Worm (Caenorhabditis elegans): ENCODE measurements around the gene T25B2.3.

The T25B2.3 gene

ce11 chrX:6157411-6157916, 18.5 kb upstream of the T25B2.3 start:
- TF ChIP-seq nhr-90 (tag; optimal IDR thresholded peaks at IDR 0.05) (no peak), mcd-1 (GFP tag; IDR thresholded peaks at IDR 0.05) (no peak), nhr-120 (GFP tag; IDR thresholded peaks at IDR 0.05) (no peak), ekl-4 (GFP tag; IDR thresholded peaks at IDR 0.05) (no peak)

DNA sequence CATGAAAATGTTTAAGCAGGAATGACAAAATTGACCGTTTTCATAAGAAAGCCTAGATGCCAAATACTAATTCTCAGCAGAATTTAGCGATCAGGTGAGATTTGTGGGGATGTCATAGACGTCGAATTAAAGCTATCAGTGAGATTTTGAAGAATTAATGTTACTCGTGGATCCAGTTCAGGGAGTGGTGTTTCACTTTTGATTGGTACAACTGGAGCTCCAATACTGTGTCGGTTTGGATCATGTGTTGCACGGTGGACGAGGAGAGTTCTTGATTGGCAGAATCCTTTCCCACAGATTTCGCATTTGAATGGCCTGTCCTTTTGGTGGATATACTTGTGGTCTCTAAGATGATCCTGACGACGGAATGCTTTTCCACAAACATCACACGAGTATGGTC, 16.4 kb upstream of the T25B2.3 start:
- no peak for TF ChIP-seq Y67H2A.10 (GFP tag; conservative IDR thresholded peaks at IDR 0.05)
- TF ChIP-seq nhr-179 (tag; optimal IDR thresholded peaks at IDR 0.05) = no peak
- TF ChIP-seq ceh-40 (GFP tag; IDR thresholded peaks at IDR 0.05) = no peak
- TF ChIP-seq ztf-25 (GFP tag; IDR thresholded peaks at IDR 0.05) = no peak

DNA sequence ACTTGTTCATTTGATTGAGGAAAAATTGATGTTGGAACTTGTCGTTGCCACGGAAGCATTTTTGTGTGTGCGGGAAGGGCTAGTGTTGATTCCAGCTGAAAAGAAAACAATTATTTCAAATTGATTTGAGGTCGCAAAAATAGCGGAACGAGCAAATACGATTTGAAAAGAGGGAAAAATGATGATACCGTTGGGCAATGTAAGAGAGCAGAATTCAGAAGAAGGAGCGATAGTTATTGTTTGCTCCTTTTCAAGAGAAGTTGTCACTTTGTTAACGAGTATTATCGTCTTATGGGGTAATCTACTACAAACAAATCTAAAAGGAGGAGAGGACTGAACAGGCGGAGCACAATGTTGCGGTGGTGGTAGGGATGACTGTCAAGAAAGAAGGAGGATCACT, 15.5 kb upstream of the T25B2.3 start, which contains the start of gene odd-2:
Gene odd-2, minus strand, starts transcription at position 101 of the 400 bp plus-strand sequence.
- TF ChIP-seq egl-44 (GFP tag; IDR thresholded peaks at IDR 0.05) (no peak), T07F8.4 (tag; optimal IDR thresholded peaks at IDR 0.05) (no peak), tbp1 (GFP tag; optimal IDR thresholded peaks at IDR 0.05) (no peak), snpc-3.4 (tag; optimal IDR thresholded peaks at IDR 0.05) (no peak), ceh-40 (GFP tag; IDR thresholded peaks at IDR 0.05) (no peak), ztf-22 (GFP tag; optimal IDR thresholded peaks at IDR 0.05) (no peak), F49E8.2 (tag; optimal IDR thresholded peaks at IDR 0.05; ENCODE audit: insufficient read depth) (no peak), him-1 (tag; optimal IDR thresholded peaks at IDR 0.05) (no peak), lag-1 (GFP tag; IDR thresholded peaks at IDR 0.05) (no peak)

ce11 chrX:6162037-6162436, 13.9 kb upstream of the T25B2.3 start:
- TF ChIP-seq dox-1 (GFP tag; IDR thresholded peaks at IDR 0.05) = no peak
- peak; percentile 27; the same call in 1 of the 2 replicates for TF ChIP-seq egrh-3 (GFP tag; IDR thresholded peaks at IDR 0.05)
- TF ChIP-seq attf-6 (GFP tag; IDR thresholded peaks at IDR 0.05) = no peak
- no peak for TF ChIP-seq C06A6.2 (GFP tag; conservative IDR thresholded peaks at IDR 0.05)
- TF ChIP-seq F10E7.11 (tag; optimal IDR thresholded peaks at IDR 0.05) = no peak
- no peak for TF ChIP-seq madf-6 (GFP tag; IDR thresholded peaks at IDR 0.05)
- TF ChIP-seq zfh-2 (GFP tag; conservative IDR thresholded peaks at IDR 0.05) = peak; percentile 72
- no peak for TF ChIP-seq ceh-100 (GFP tag; IDR thresholded peaks at IDR 0.05)
- no peak for TF ChIP-seq ztf-28 (GFP tag; IDR thresholded peaks at IDR 0.05)

ce11 chrX:6167376-6167775, 8.6 kb upstream of the T25B2.3 start:
- peak; percentile 30 for TF ChIP-seq nhr-80 (tag; optimal IDR thresholded peaks at IDR 0.05)
- TF ChIP-seq F39B2.1 (GFP tag; IDR thresholded peaks at IDR 0.05) = no peak

ce11 chrX:6169252-6169651, 6.7 kb upstream of the T25B2.3 start, which contains the start of gene T25B2.2:
Gene T25B2.2 (plus strand): TSS chrX:6169643.
- TF ChIP-seq ztf-3 (GFP tag; optimal IDR thresholded peaks at IDR 0.05) = no peak
- TF ChIP-seq mes-4 (tag; optimal IDR thresholded peaks at IDR 0.05) = no peak
- no peak for TF ChIP-seq sptf-2 (GFP tag; optimal IDR thresholded peaks at IDR 0.05)
- peak; percentile 80 for TF ChIP-seq nhr-80 (tag; optimal IDR thresholded peaks at IDR 0.05)
- TF ChIP-seq nfya-2 (GFP tag; IDR thresholded peaks at IDR 0.05) = no peak
